Worm (Caenorhabditis elegans) whole organism, late embryonic: ENCODE data around the gene M142.5.

Source experiments
- C08G9.2 ChIP-seq: sonication (generic microtip); optimal IDR thresholded peaks from 2 replicates; lab custom pipeline; 2016; ENCODE audit warnings: mild to moderate bottlenecking, missing genetic modification characterization, moderate library complexity, missing compliant biosample characterization
- ahr-1 ChIP-seq: sonication (generic microtip); optimal IDR thresholded peaks from 2 replicates; lab custom pipeline; 2016; ENCODE audit warnings: missing genetic modification characterization, missing compliant biosample characterization
- ama-1 ChIP-seq: fragments of 150-350 bp; optimal IDR thresholded peaks from 2 replicates; lab custom pipeline; 2014
- ceh-19 ChIP-seq: fragments of 200-800 bp; sonication (Bioruptor generic); optimal IDR thresholded peaks from 2 replicates; lab custom pipeline; 2018; ENCODE audit warnings: mild to moderate bottlenecking, missing genetic modification characterization, missing compliant biosample characterization
- ceh-2 ChIP-seq: sonication (generic microtip); optimal IDR thresholded peaks from 2 replicates; lab custom pipeline; 2016; ENCODE audit warnings: missing genotype, missing genetic modification characterization, missing compliant biosample characterization
- ceh-30 ChIP-seq: fragments of 150-350 bp; optimal IDR thresholded peaks from 2 replicates; lab custom pipeline; 2014; ENCODE audit warnings: missing biosample characterization, missing genetic modification characterization
- ceh-31 ChIP-seq: sonication (generic microtip); optimal IDR thresholded peaks from 2 replicates; lab custom pipeline; 2016; ENCODE audit warnings: missing genetic modification characterization, missing compliant biosample characterization
- ceh-34 ChIP-seq: sonication (generic microtip); optimal IDR thresholded peaks from 2 replicates; lab custom pipeline; 2016; ENCODE audit warnings: mild to moderate bottlenecking, missing genetic modification characterization, missing compliant biosample characterization
- ceh-6 ChIP-seq: fragments of 200-800 bp; sonication (Bioruptor generic); optimal IDR thresholded peaks from 2 replicates; lab custom pipeline; 2018; ENCODE audit warnings: mild to moderate bottlenecking, missing genetic modification characterization, missing compliant biosample characterization
- ceh-9 ChIP-seq: sonication (generic microtip); optimal IDR thresholded peaks from 2 replicates; lab custom pipeline; 2016; ENCODE audit warnings: mild to moderate bottlenecking, missing genetic modification characterization, inconsistent platforms, missing compliant biosample characterization
- che-1 ChIP-seq: sonication (generic microtip); optimal IDR thresholded peaks from 2 replicates; lab custom pipeline; 2016; ENCODE audit warnings: mild to moderate bottlenecking, missing genetic modification characterization, missing compliant biosample characterization
- dmd-4 ChIP-seq: sonication (generic microtip); optimal IDR thresholded peaks from 2 replicates; lab custom pipeline; 2016; ENCODE audit warnings: borderline replicate concordance, missing genetic modification characterization, missing compliant biosample characterization
- dve-1 ChIP-seq: sonication (generic microtip); optimal IDR thresholded peaks from 2 replicates; lab custom pipeline; 2017; ENCODE audit warnings: antibody characterized with exemption, mild to moderate bottlenecking, missing genetic modification characterization, missing compliant biosample characterization
- elt-4 ChIP-seq: sonication (generic microtip); optimal IDR thresholded peaks from 2 replicates; lab custom pipeline; 2016; ENCODE audit warnings: missing genetic modification characterization, missing compliant biosample characterization
- ets-4 ChIP-seq: sonication (generic microtip); optimal IDR thresholded peaks from 2 replicates; lab custom pipeline; 2016; ENCODE audit warnings: missing genetic modification characterization, missing compliant biosample characterization
- eyg-1 ChIP-seq: sonication (generic microtip); optimal IDR thresholded peaks from 2 replicates; lab custom pipeline; 2016; ENCODE audit warnings: missing genotype, missing genetic modification characterization, missing compliant biosample characterization
- gmeb-2 ChIP-seq: sonication (generic microtip); optimal IDR thresholded peaks from 2 replicates; lab custom pipeline; 2016; ENCODE audit warnings: missing genetic modification characterization, inconsistent platforms, missing compliant biosample characterization
- hlh-15 ChIP-seq: sonication (generic microtip); optimal IDR thresholded peaks from 2 replicates; lab custom pipeline; 2016; ENCODE audit warnings: missing genetic modification characterization, missing compliant biosample characterization
- hlh-30 ChIP-seq: sonication (generic microtip); optimal IDR thresholded peaks from 2 replicates; lab custom pipeline; 2017; ENCODE audit warnings: antibody characterized with exemption, missing genetic modification characterization, missing compliant biosample characterization; ENCODE audit not compliant: insufficient read depth
- hlh-8 ChIP-seq: sonication (generic microtip); optimal IDR thresholded peaks from 2 replicates; lab custom pipeline; 2016; ENCODE audit warnings: missing genotype, missing genetic modification characterization, missing compliant biosample characterization
- lim-6 ChIP-seq: sonication (generic microtip); optimal IDR thresholded peaks from 2 replicates; lab custom pipeline; 2016; ENCODE audit warnings: missing genetic modification characterization, missing compliant biosample characterization
- lin-11 ChIP-seq: fragments of 200-800 bp; sonication (Bioruptor generic); optimal IDR thresholded peaks from 2 replicates; lab custom pipeline; 2018; ENCODE audit warnings: mild to moderate bottlenecking, missing genetic modification characterization, missing compliant biosample characterization
- madf-2 ChIP-seq: sonication (generic microtip); optimal IDR thresholded peaks from 2 replicates; lab custom pipeline; 2017; ENCODE audit warnings: missing genetic modification characterization, missing compliant biosample characterization
- mec-3 ChIP-seq: sonication (generic microtip); optimal IDR thresholded peaks from 2 replicates; lab custom pipeline; 2016; ENCODE audit warnings: borderline replicate concordance, missing genetic modification characterization, missing compliant biosample characterization
- nhr-11 ChIP-seq: fragments of 150-350 bp; optimal IDR thresholded peaks from 2 replicates; lab custom pipeline; 2014; ENCODE audit warnings: missing biosample characterization, missing genetic modification characterization
- npax-4 ChIP-seq: sonication (generic microtip); optimal IDR thresholded peaks from 2 replicates; lab custom pipeline; 2016; ENCODE audit warnings: missing genetic modification characterization, missing compliant biosample characterization
- odd-2 ChIP-seq: sonication (generic microtip); optimal IDR thresholded peaks from 2 replicates; lab custom pipeline; 2017; ENCODE audit warnings: antibody characterized with exemption, mild to moderate bottlenecking, missing genetic modification characterization, missing compliant biosample characterization
- pag-3 ChIP-seq: sonication (generic microtip); optimal IDR thresholded peaks from 2 replicates; lab custom pipeline; 2016; ENCODE audit warnings: missing compliant biosample characterization, missing genetic modification characterization, borderline replicate concordance
- pax-1 ChIP-seq: fragments of 150-350 bp; optimal IDR thresholded peaks from 2 replicates; lab custom pipeline; 2014; ENCODE audit warnings: missing biosample characterization, missing genetic modification characterization
- pha-2 ChIP-seq: sonication (generic microtip); optimal IDR thresholded peaks from 2 replicates; lab custom pipeline; 2017; ENCODE audit warnings: mild to moderate bottlenecking, missing genetic modification characterization, missing compliant biosample characterization
- pqm-1 ChIP-seq: sonication (generic microtip); optimal IDR thresholded peaks from 2 replicates; lab custom pipeline; 2016; ENCODE audit warnings: missing genetic modification characterization, missing compliant biosample characterization
- ref-2 ChIP-seq: sonication (generic microtip); optimal IDR thresholded peaks from 2 replicates; lab custom pipeline; 2016; ENCODE audit warnings: missing genetic modification characterization, missing compliant biosample characterization
- syd-9 ChIP-seq: sonication (generic microtip); optimal IDR thresholded peaks from 2 replicates; lab custom pipeline; 2016; ENCODE audit warnings: mild to moderate bottlenecking, missing genetic modification characterization, moderate library complexity, missing compliant biosample characterization
- tbx-2 ChIP-seq: sonication (generic microtip); optimal IDR thresholded peaks from 2 replicates; lab custom pipeline; 2016; ENCODE audit warnings: missing genetic modification characterization, missing compliant biosample characterization
- ttx-3 ChIP-seq: sonication (generic microtip); optimal IDR thresholded peaks from 2 replicates; lab custom pipeline; 2016; ENCODE audit warnings: missing genetic modification reagents, missing genetic modification characterization, missing compliant biosample characterization
- unc-3 ChIP-seq, 2 experiments: fragments of 200-800 bp in 1 of 2; sonication (Bioruptor generic) in 1 of 2; sonication (generic microtip) in 1 of 2; conservative IDR thresholded peaks in 1 of 2; optimal IDR thresholded peaks in 1 of 2; 2 replicates each; pipeline versions ENCODE4 v1.3.6 to Lab custom; 2016 to 2022; ENCODE audit warnings: missing compliant biosample characterization in 2 of 2, missing genetic modification characterization in 2 of 2, missing genetic modification reagents in 1 of 2
- unc-42 ChIP-seq: sonication (generic microtip); optimal IDR thresholded peaks from 2 replicates; lab custom pipeline; 2016; ENCODE audit warnings: missing genotype, missing genetic modification characterization, missing compliant biosample characterization
- unc-55 ChIP-seq: sonication (generic microtip); optimal IDR thresholded peaks from 2 replicates; lab custom pipeline; 2017; ENCODE audit warnings: missing biosample characterization, missing genetic modification reagents, missing genetic modification characterization
- unc-86 ChIP-seq: sonication (generic microtip); optimal IDR thresholded peaks from 2 replicates; lab custom pipeline; 2016; ENCODE audit warnings: missing genetic modification characterization, missing compliant biosample characterization
- ztf-16 ChIP-seq: sonication (generic microtip); optimal IDR thresholded peaks from 2 replicates; lab custom pipeline; 2017; ENCODE audit warnings: missing genetic modification characterization, missing compliant biosample characterization

Gene M142.5

DNA sequence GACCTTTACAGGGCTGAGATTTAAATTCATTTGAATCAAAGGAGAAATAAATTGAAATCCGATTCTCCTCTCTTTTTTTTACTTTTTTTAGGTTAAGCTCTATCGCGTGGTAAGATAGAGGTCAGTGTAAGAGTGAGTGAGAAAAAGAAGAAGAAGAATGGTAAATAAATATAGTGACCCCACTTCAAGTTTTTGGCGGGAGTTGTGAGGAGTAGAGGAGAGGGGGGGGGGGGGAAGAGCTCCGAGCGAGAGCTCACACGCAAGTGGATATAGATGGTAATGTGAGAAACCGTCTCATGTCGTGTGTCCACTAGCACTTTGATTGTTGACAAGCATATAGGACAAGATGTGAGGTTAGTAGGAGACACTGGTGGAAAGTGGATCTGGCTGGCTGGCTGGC lies 36.0 kb downstream of the M142.5 start, which contains the start of gene W05B2.2:
W05B2.2 (minus strand) TSS at position 101 of the 400 bp plus-strand sequence.
- TF ChIP-seq dmd-4 (tag; lab: Kevin White, UChicago) (no peak), ref-2 (no peak), ama-1 (lab: Kevin White, UChicago) (no peak), elt-4 (tag; lab: Kevin White, UChicago) (no peak), hlh-15 (tag; lab: Kevin White, UChicago) (no peak), ceh-31 (no peak), ahr-1 (tag; lab: Kevin White, UChicago) (no peak), ceh-34 (tag; lab: Kevin White, UChicago) (peak; percentile 50)
- TF ChIP-seq, all 69 proteins: peak for 1

ce11 chrIII:10969644-10970043 lies 38.6 kb downstream of the M142.5 start, which contains the start of gene dhc-4:
dhc-4 (plus strand) TSS chrIII:10969944.
- TF ChIP-seq ceh-30 (tag; lab: Kevin White, UChicago) (no peak), eyg-1 (no peak), ahr-1 (tag; lab: Kevin White, UChicago) (no peak), nhr-11 (tag; lab: Kevin White, UChicago) (no peak), mec-3 (tag; lab: Kevin White, UChicago) (no peak), ceh-9 (tag; lab: Kevin White, UChicago) (no peak), lim-6 (tag; lab: Kevin White, UChicago) (no peak), hlh-30 (no peak), pax-1 (tag; lab: Kevin White, UChicago) (no peak), tbx-2 (tag; lab: Kevin White, UChicago) (no peak), hlh-8 (tag; lab: Kevin White, UChicago) (no peak), unc-86 (tag; lab: Kevin White, UChicago) (no peak), gmeb-2 (no peak), ceh-19 (GFP tag; lab: Kevin White, UChicago) (no peak)
- TF ChIP-seq, all 69 proteins: peak for 0

DNA sequence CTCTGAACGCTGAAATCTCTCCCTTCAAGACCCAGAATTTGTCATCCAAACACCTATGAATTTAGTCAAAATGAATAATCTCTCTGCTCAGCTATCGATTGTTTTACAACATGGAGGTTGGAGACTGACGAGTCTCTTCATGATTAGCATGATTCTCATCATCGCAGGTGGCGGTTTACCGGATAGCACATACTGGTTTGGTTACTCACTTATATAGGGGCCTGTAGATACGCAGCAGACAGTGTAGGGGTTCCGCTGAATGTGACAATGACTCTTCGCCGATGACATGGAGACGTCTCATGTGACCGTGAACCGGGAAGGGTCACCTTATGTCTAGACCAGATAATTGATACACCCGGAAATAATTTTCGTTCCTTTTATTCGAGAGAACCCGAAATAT lies 45.6 kb downstream of the M142.5 start:
- TF ChIP-seq pqm-1 (no peak), ttx-3 (tag; lab: Kevin White, UChicago) (no peak), elt-4 (tag; lab: Kevin White, UChicago) (no peak), unc-86 (tag; lab: Kevin White, UChicago) (no peak), unc-55 (GFP tag; lab: Kevin White, UChicago) (no peak), ztf-16 (tag; lab: Kevin White, UChicago) (no peak), hlh-30 (no peak)
- TF ChIP-seq, all 69 proteins: peak for 0

ce11 chrIII:10981555-10981954 lies 50.6 kb downstream of the M142.5 start:
- no peak for TF ChIP-seq ceh-2
- no peak for TF ChIP-seq lin-11 (tag; lab: Kevin White, UChicago)
- no peak for TF ChIP-seq ceh-19 (GFP tag; lab: Kevin White, UChicago)
- TF ChIP-seq odd-2: no peak
- no peak for TF ChIP-seq madf-2 (tag; lab: Kevin White, UChicago)
- no peak for TF ChIP-seq ets-4 (tag; lab: Kevin White, UChicago)
- TF ChIP-seq unc-3 (GFP tag; conservative IDR thresholded peaks at IDR 0.05; lab: Robert Waterston, UW): no peak
- no peak for TF ChIP-seq unc-3 (tag; optimal IDR thresholded peaks at IDR 0.05; lab: Kevin White, UChicago)
- no peak for TF ChIP-seq che-1 (tag; lab: Kevin White, UChicago)
- no peak for TF ChIP-seq pha-2
- TF ChIP-seq C08G9.2 (tag; lab: Kevin White, UChicago): no peak
- no peak for TF ChIP-seq ceh-6
- no peak for TF ChIP-seq syd-9 (tag; lab: Kevin White, UChicago)
- no peak for TF ChIP-seq unc-86 (tag; lab: Kevin White, UChicago)
- no peak for TF ChIP-seq hlh-8 (tag; lab: Kevin White, UChicago)
- no peak for TF ChIP-seq pag-3 (tag; lab: Kevin White, UChicago)
- no peak for TF ChIP-seq unc-42 (tag; lab: Kevin White, UChicago)
- no peak for TF ChIP-seq npax-4
- TF ChIP-seq dve-1 (tag; lab: Kevin White, UChicago): no peak
